Worm (Caenorhabditis elegans): Measurements from ENCODE around the gene sri-28.

ce11 chrII:3030416-3030815, 18.1 kb upstream of the sri-28 start:
- TF ChIP-seq pqm-1 (tag; optimal IDR thresholded peaks at IDR 0.05) (no peak), nhr-237 (tag; optimal IDR thresholded peaks at IDR 0.05) (no peak), fos-1 (tag; optimal IDR thresholded peaks at IDR 0.05) (no peak), nhr-76 (tag; optimal IDR thresholded peaks at IDR 0.05) (no peak), elt-2 (tag; optimal IDR thresholded peaks at IDR 0.05) (no peak), nhr-67 (tag; optimal IDR thresholded peaks at IDR 0.05) (no peak)
